Worm (Caenorhabditis elegans): Measurements from ENCODE around the gene fbxb-102.

DNA sequence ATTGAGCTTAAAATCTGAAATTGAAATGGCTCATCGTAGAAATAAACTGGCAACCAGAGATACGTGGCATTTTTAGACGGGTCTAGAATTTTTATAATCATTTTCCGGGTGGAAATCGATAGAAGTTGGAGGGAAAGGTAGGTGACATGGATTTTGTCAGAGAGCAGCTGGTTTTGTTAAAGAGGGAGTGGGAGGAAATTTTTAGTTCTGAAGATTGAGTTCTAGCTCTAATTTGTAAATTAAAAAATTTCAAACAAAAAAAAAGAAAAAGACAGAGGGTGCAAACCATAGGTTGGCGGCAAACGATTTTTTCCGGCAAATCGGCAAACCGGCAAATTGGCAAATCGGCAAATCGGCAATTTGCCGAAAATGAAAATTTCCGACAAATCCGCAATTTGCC is 26.1 kb upstream of the fbxb-102 start, which contains the start of gene sre-32:
- TF ChIP-seq pros-1 (tag; optimal IDR thresholded peaks at IDR 0.05): no peak
- TF ChIP-seq ceh-9 (tag; optimal IDR thresholded peaks at IDR 0.05): no peak
- no peak for TF ChIP-seq dmd-4 (tag; optimal IDR thresholded peaks at IDR 0.05; ENCODE audit: borderline replicate concordance)
- no peak for TF ChIP-seq hlh-15 (tag; optimal IDR thresholded peaks at IDR 0.05)
- no peak for TF ChIP-seq dve-1 (tag; optimal IDR thresholded peaks at IDR 0.05)
- no peak for TF ChIP-seq pha-2 (tag; optimal IDR thresholded peaks at IDR 0.05)
- TF ChIP-seq pqm-1 (tag; optimal IDR thresholded peaks at IDR 0.05): no peak
- no peak for TF ChIP-seq ama-1 (optimal IDR thresholded peaks at IDR 0.05)
- no peak for TF ChIP-seq mec-3 (tag; optimal IDR thresholded peaks at IDR 0.05; ENCODE audit: borderline replicate concordance)
- no peak for TF ChIP-seq ztf-16 (tag; optimal IDR thresholded peaks at IDR 0.05)
- TF ChIP-seq hlh-6 (tag; optimal IDR thresholded peaks at IDR 0.05): no peak
- TF ChIP-seq hlh-30 (tag; optimal IDR thresholded peaks at IDR 0.05; ENCODE audit: insufficient read depth): no peak
- TF ChIP-seq unc-86 (tag; optimal IDR thresholded peaks at IDR 0.05): no peak

All from whole organism, late embryonic.